Worm (Caenorhabditis elegans): ENCODE results near the gene nhr-231.

nhr-231 gene

ce11 chrV:18790658-18791057 is at the start of gene nhr-231:
Gene nhr-231 (plus strand): TSS chrV:18790958.
- TF ChIP-seq mxl-3 (GFP tag; optimal IDR thresholded peaks at IDR 0.05), result no peak
- TF ChIP-seq jun-1 (tag; optimal IDR thresholded peaks at IDR 0.05), result no peak
- TF ChIP-seq sdz-12 (GFP tag; optimal IDR thresholded peaks at IDR 0.05), result no peak
- TF ChIP-seq nhr-77 (tag; optimal IDR thresholded peaks at IDR 0.05), result no peak
- no peak for TF ChIP-seq madf-9 (GFP tag; conservative IDR thresholded peaks at IDR 0.05)
- TF ChIP-seq aha-1 (tag), result peak; percentile 4

ce11 chrV:18742108-18742507 is 48.6 kb upstream of the nhr-231 start, which contains the start of gene clec-250:
Gene clec-250 (minus strand): TSS chrV:18742208.
- no peak for TF ChIP-seq arid-1 (GFP tag; conservative IDR thresholded peaks at IDR 0.05)
- no peak for TF ChIP-seq sdz-12 (GFP tag; optimal IDR thresholded peaks at IDR 0.05)
- no peak for TF ChIP-seq T20F7.1 (GFP tag; optimal IDR thresholded peaks at IDR 0.05)
- no peak for TF ChIP-seq snpc-1.2 (GFP tag; IDR thresholded peaks at IDR 0.05)
- TF ChIP-seq cey-2 (tag; optimal IDR thresholded peaks at IDR 0.05; ENCODE audit: borderline replicate concordance, insufficient read depth), result no peak
- no peak for TF ChIP-seq egl-27 (tag; optimal IDR thresholded peaks at IDR 0.05)
- no peak for TF ChIP-seq mxl-2 (GFP tag; conservative IDR thresholded peaks at IDR 0.05)
- no peak for TF ChIP-seq skn-1 (tag; optimal IDR thresholded peaks at IDR 0.05)
- no peak for TF ChIP-seq mep-1 (tag; optimal IDR thresholded peaks at IDR 0.05)
- no peak for TF ChIP-seq F49E8.2 (tag; optimal IDR thresholded peaks at IDR 0.05; ENCODE audit: borderline replicate concordance)
- no peak for TF ChIP-seq lin-38 (GFP tag; IDR thresholded peaks at IDR 0.05)
- no peak for TF ChIP-seq zip-11 (GFP tag; IDR thresholded peaks at IDR 0.05)
- TF ChIP-seq ztf-7 (tag; optimal IDR thresholded peaks at IDR 0.05), result no peak
- no peak for TF ChIP-seq nhr-10 (tag; optimal IDR thresholded peaks at IDR 0.05)
- TF ChIP-seq ztf-11 (tag; optimal IDR thresholded peaks at IDR 0.05), result no peak
- TF ChIP-seq nhr-76 (tag; optimal IDR thresholded peaks at IDR 0.05), result no peak
- no peak for TF ChIP-seq ceh-32 (tag; optimal IDR thresholded peaks at IDR 0.05; ENCODE audit: poor library complexity)
- no peak for TF ChIP-seq lin-13 (GFP tag; optimal IDR thresholded peaks at IDR 0.05)

- TF ChIP-seq fkh-10 (GFP tag; optimal IDR thresholded peaks at IDR 0.05) (no peak), set-16 (GFP tag; IDR thresholded peaks at IDR 0.05) (peak; percentile 51; the same call in 1 of the 2 replicates), F49E8.2 (tag; optimal IDR thresholded peaks at IDR 0.05; ENCODE audit: borderline replicate concordance) (no peak), aha-1 (tag) (peak; percentile 35), pha-4 (GFP tag; IDR thresholded peaks at IDR 0.05) (no peak), pha-4 (tag; optimal IDR thresholded peaks at IDR 0.05) (no peak)
These were observed 43.7 kb upstream of the nhr-231 start, which contains the start of gene clec-251 for ce11 chrV:18746937-18747660. Gene clec-251 (minus strand): TSS chrV:18746987.

- peak in 1 of 2 experiments; percentile 41 for TF ChIP-seq unc-62 (GFP tag; optimal IDR thresholded peaks at IDR 0.05 in 1 of 2)
- no peak for TF ChIP-seq unc-62 (tag; optimal IDR thresholded peaks at IDR 0.05)
- TF ChIP-seq fkh-10 (GFP tag; optimal IDR thresholded peaks at IDR 0.05), result no peak
These were observed 42.0 kb upstream of the nhr-231 start, which contains the start of gene clec-252 for ce11 chrV:18748726-18749125. Gene clec-252 (minus strand): TSS chrV:18748826.

- TF ChIP-seq lin-15B (tag; optimal IDR thresholded peaks at IDR 0.05) (no peak), tag-97 (GFP tag; IDR thresholded peaks at IDR 0.05) (no peak), ztf-7 (tag; optimal IDR thresholded peaks at IDR 0.05) (no peak), madf-9 (GFP tag; conservative IDR thresholded peaks at IDR 0.05) (no peak), unc-62 (GFP tag; optimal IDR thresholded peaks at IDR 0.05 in 1 of 2) (peak in 1 of 2 experiments; percentile 17), unc-62 (tag; optimal IDR thresholded peaks at IDR 0.05) (no peak)
These were observed 40.3 kb upstream of the nhr-231 start, which contains the start of the genes F11D11.21 and F11D11.12 for ce11 chrV:18750445-18750844. Gene F11D11.21 (minus strand): TSS chrV:18750545. Gene F11D11.12 (minus strand): TSS chrV:18750682.

All from whole organism, L4 larva.